Worm (Caenorhabditis elegans): ENCODE results near the gene lys-6.
A peak's percentile ranks its signal among the peaks of the same experiment; 100 is the strongest.

Gene lys-6

DNA sequence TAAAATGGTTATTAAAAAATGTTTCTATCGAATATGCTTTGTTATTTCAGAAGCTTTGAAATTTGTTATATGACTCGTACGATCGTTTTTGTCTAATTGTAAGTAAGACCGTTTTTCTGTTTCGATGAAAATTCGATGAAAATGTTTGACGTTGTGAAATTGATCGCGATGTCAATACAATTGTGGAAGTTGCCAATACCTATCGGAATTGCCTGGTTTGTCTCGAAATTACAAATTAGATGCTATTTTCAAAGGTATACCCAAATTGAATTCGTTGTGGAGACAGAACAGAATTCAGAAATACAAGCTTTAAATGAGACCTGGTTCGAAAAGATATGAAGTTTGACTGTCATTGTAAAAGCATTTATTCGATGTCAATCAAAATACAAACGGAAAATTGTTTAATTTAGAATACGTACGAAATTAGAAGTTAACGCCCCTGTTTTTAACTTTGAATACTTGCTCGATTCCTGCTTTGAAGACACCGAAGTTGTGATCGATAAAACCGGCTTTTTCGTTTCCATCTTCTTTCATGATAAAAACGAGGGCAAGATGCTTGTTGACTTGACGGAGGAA, 24.4 kb downstream of the lys-6 start:
- TF ChIP-seq T22C8.4 (GFP tag; IDR thresholded peaks at IDR 0.05) (no peak), flt-1 (GFP tag; IDR thresholded peaks at IDR 0.05) (no peak), med-1 (GFP tag; optimal IDR thresholded peaks at IDR 0.05; ENCODE audit: insufficient read depth) (no peak), ref-1 (GFP tag; conservative IDR thresholded peaks at IDR 0.05) (no peak), cog-1 (tag; optimal IDR thresholded peaks at IDR 0.05) (no peak), klf-2 (GFP tag; conservative IDR thresholded peaks at IDR 0.05) (no peak), tab-1 (GFP tag; IDR thresholded peaks at IDR 0.05) (no peak), ztf-29 (GFP tag; IDR thresholded peaks at IDR 0.05) (no peak), ztf-23 (GFP tag; IDR thresholded peaks at IDR 0.05) (no peak)

- TF ChIP-seq ztf-23 (GFP tag; IDR thresholded peaks at IDR 0.05) (no peak), ref-1 (GFP tag; conservative IDR thresholded peaks at IDR 0.05) (no peak), cog-1 (tag; optimal IDR thresholded peaks at IDR 0.05) (no peak), tab-1 (GFP tag; IDR thresholded peaks at IDR 0.05) (no peak), flt-1 (GFP tag; IDR thresholded peaks at IDR 0.05) (no peak), ztf-29 (GFP tag; IDR thresholded peaks at IDR 0.05) (no peak), klf-2 (GFP tag; conservative IDR thresholded peaks at IDR 0.05) (no peak), med-1 (GFP tag; optimal IDR thresholded peaks at IDR 0.05; ENCODE audit: insufficient read depth) (no peak), T22C8.4 (GFP tag; IDR thresholded peaks at IDR 0.05) (no peak)
Measured at ce11 chrIV:11602498-11603068, 25.2 kb downstream of the lys-6 start, which contains the start of gene rps-11. Gene rps-11, plus strand, starts transcription at chrIV:11602641.

DNA sequence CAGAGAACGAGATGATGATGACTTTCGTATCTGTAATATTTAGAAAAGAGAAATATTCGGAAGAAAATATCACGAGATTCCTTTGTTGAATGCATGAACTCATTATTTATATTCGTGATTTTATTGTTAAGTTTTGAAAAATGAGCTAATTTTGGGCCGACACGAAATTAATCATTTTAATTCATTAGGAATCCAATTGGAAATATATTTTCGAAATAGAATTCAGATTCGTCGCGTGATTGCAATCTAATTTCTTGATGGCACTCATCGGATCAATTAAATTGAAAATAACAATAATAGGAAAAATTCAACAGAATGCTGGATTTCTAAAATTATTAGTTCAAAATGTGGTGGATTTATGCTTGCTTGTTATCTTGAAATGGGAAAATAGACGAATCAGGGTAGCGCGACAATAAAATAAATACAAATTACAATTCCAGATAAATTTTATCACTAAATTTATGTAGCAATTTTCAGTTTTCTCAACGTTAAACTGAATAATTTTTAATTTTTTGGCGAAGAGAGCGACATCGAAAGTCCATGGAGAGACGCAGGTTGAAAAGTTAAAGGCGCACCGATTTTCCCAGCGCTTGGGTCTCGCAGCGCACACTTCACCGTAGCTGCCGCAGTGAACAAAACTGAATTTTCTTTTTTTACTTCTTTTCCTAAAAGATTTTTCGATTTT, 25.9 kb downstream of the lys-6 start:
- TF ChIP-seq ztf-29 (GFP tag; IDR thresholded peaks at IDR 0.05) (no peak), ref-1 (GFP tag; conservative IDR thresholded peaks at IDR 0.05) (no peak), ztf-23 (GFP tag; IDR thresholded peaks at IDR 0.05) (no peak), flt-1 (GFP tag; IDR thresholded peaks at IDR 0.05) (0 out of 2 replicates have a peak, but pooled peaks have one; percentile 51), T22C8.4 (GFP tag; IDR thresholded peaks at IDR 0.05) (no peak)

- TF ChIP-seq ref-1 (GFP tag; conservative IDR thresholded peaks at IDR 0.05) (no peak), ztf-29 (GFP tag; IDR thresholded peaks at IDR 0.05) (no peak), klf-2 (GFP tag; conservative IDR thresholded peaks at IDR 0.05) (no peak), ztf-23 (GFP tag; IDR thresholded peaks at IDR 0.05) (no peak), med-1 (GFP tag; optimal IDR thresholded peaks at IDR 0.05; ENCODE audit: insufficient read depth) (no peak), flt-1 (GFP tag; IDR thresholded peaks at IDR 0.05) (no peak), T22C8.4 (GFP tag; IDR thresholded peaks at IDR 0.05) (no peak)
Measured at ce11 chrIV:11599717-11600116, 28.0 kb downstream of the lys-6 start.

DNA sequence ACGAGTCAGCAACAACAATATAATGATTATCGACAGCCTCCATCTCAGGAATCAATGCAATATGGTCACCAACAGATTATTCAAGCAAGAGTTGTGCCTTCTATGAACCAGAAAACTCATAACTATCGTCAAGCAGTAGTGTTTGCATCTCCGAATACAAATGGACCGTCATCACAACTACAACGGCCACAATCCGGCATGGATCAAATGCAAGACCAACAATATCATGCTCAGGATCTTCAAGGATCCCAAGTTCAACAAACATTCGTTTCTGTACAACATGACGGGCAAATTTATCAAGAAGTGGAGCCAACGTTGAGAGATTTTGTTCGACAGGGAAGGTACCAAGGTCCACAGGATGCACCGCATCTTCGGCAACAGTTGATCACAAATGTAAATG, 30.7 kb downstream of the lys-6 start:
- TF ChIP-seq tab-1 (GFP tag; IDR thresholded peaks at IDR 0.05): no peak

DNA sequence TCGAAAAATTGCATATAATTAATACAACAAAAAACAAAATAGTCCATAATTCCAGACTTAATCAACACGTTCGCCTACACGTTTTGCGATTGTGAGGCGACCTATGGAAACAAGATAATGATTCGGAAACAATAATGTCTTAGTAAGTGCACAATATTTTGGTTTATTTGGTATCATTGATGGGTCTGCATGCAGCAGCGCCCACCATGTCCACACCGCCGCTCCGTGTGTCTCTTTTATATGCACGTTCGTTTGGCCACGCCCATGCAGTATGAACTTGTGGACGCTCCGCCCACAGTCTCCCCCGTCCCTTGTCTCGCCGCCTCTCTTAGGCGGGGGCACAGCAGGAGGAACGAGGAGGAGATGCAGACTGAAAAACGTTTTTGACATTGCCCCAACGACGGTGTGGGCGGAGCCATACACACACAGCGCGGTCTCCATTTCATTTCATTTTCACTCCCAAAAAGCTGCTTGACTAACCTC, 33.5 kb downstream of the lys-6 start, which contains the start of gene mig-38:
Gene mig-38, plus strand, starts transcription at position 54 of the 483 bp plus-strand sequence.
- TF ChIP-seq T22C8.4 (GFP tag; IDR thresholded peaks at IDR 0.05) (no peak), tab-1 (GFP tag; IDR thresholded peaks at IDR 0.05) (no peak), ztf-23 (GFP tag; IDR thresholded peaks at IDR 0.05) (no peak), ztf-29 (GFP tag; IDR thresholded peaks at IDR 0.05) (no peak), cog-1 (tag; optimal IDR thresholded peaks at IDR 0.05) (no peak), klf-2 (GFP tag; conservative IDR thresholded peaks at IDR 0.05) (no peak), med-1 (GFP tag; optimal IDR thresholded peaks at IDR 0.05; ENCODE audit: insufficient read depth) (no peak), flt-1 (GFP tag; IDR thresholded peaks at IDR 0.05) (no peak), ref-1 (GFP tag; conservative IDR thresholded peaks at IDR 0.05) (no peak)

DNA sequence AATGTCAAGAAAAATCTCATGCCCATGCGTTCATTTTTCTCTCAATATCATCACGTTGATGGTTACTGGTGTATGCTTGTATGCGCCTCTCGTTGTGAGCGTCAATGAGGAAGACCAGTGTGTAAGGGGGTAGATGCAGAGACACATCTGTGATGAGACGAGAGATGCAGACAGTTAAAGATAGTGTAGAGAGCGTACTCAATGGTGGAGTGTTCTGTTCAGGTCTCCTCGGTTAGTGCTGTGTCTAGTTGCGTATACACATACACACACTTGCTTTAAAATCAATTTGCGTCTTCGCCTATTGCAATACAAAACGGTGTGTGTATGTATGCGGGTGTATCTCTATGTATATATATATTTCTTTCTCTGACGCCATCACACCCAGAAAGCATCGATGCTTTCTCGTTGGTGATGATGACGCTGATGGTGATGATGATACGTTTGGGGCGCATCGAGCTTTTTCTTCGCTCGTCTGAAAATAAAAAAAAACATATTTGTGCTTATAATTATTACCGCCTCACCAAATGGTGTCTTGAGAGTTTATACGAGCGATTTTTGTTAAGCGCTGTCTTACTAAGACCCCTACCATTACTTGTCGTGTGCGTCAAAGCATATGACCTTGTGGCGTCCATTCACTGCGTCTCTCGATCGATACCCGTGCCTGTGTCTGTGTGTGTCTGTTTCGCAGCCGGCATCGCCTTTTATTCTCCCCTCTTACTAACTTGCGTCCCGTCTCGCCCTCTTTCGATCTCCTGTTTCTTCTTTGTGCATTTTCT, 34.1 kb downstream of the lys-6 start, which contains the start of gene F40F11.3:
Gene F40F11.3, minus strand, starts transcription at position 589 of the 776 bp plus-strand sequence.
- TF ChIP-seq cog-1 (tag; optimal IDR thresholded peaks at IDR 0.05): peak; percentile 83
- peak; percentile 86 for TF ChIP-seq T22C8.4 (GFP tag; IDR thresholded peaks at IDR 0.05)
- TF ChIP-seq ref-1 (GFP tag; conservative IDR thresholded peaks at IDR 0.05): no peak
- TF ChIP-seq flt-1 (GFP tag; IDR thresholded peaks at IDR 0.05): peak; percentile 57
- TF ChIP-seq ztf-23 (GFP tag; IDR thresholded peaks at IDR 0.05): no peak
- no peak for TF ChIP-seq med-1 (GFP tag; optimal IDR thresholded peaks at IDR 0.05; ENCODE audit: insufficient read depth)

DNA sequence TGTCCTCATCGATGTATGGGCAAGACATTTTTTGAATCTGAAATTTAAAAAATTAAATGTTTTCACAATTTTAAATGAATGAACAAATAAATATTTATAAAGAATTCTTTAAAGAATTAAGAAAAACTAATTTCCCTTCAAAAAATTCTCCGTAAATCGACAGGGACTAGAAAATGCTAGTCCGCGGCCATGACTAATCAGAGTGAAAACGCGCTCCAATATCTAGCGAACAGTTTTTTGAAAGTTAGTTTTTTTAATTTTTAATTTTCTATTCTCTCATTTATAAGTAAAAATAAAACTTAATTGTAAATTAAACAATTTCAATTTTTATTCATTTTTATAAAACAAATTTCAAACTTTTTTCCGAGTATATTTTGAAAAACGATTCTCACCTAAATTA, 34.9 kb downstream of the lys-6 start:
- TF ChIP-seq T22C8.4 (GFP tag; IDR thresholded peaks at IDR 0.05) (no peak), tab-1 (GFP tag; IDR thresholded peaks at IDR 0.05) (no peak), flt-1 (GFP tag; IDR thresholded peaks at IDR 0.05) (peak; percentile 72; the same call in 1 of the 2 replicates), klf-2 (GFP tag; conservative IDR thresholded peaks at IDR 0.05) (0 out of 2 replicates have a peak, but pooled peaks have one; percentile 18), med-1 (GFP tag; optimal IDR thresholded peaks at IDR 0.05; ENCODE audit: insufficient read depth) (no peak), ztf-29 (GFP tag; IDR thresholded peaks at IDR 0.05) (no peak), cog-1 (tag; optimal IDR thresholded peaks at IDR 0.05) (no peak)

ce11 chrIV:11592165-11592564, 35.6 kb downstream of the lys-6 start, which contains the start of gene spe-36:
Gene spe-36, minus strand, starts transcription at chrIV:11592265.
- TF ChIP-seq ztf-23 (GFP tag; IDR thresholded peaks at IDR 0.05) (no peak), flt-1 (GFP tag; IDR thresholded peaks at IDR 0.05) (no peak), klf-2 (GFP tag; conservative IDR thresholded peaks at IDR 0.05) (no peak), cog-1 (tag; optimal IDR thresholded peaks at IDR 0.05) (no peak), T22C8.4 (GFP tag; IDR thresholded peaks at IDR 0.05) (no peak), med-1 (GFP tag; optimal IDR thresholded peaks at IDR 0.05; ENCODE audit: insufficient read depth) (no peak), tab-1 (GFP tag; IDR thresholded peaks at IDR 0.05) (no peak), ztf-29 (GFP tag; IDR thresholded peaks at IDR 0.05) (no peak), ref-1 (GFP tag; conservative IDR thresholded peaks at IDR 0.05) (no peak)

Data from whole organism, midembryonic.